Fruit fly (Drosophila melanogaster) whole organism, embryonic: ENCODE results near the gene cana.

Experiments used
- ATbp ChIP-seq: fragments of 200-800 bp; sonication (Bioruptor generic); optimal IDR thresholded peaks from 2 replicates; lab custom pipeline; 2017; ENCODE audit warnings: missing biosample characterization, mild to moderate bottlenecking, missing genetic modification characterization, missing genetic modification reagents
- BEAF-32 ChIP-seq: fragments of 200-800 bp; sonication (Bioruptor generic); optimal IDR thresholded peaks from 3 replicates; lab custom pipeline; 2017; ENCODE audit warnings: missing biosample characterization, missing genetic modification characterization, mild to moderate bottlenecking, moderate library complexity, missing genetic modification reagents
- CG10267 ChIP-seq: fragments of 200-800 bp; sonication (Bioruptor generic); optimal IDR thresholded peaks from 2 replicates; lab custom pipeline; 2018; ENCODE audit warnings: missing biosample characterization, mild to moderate bottlenecking, missing genetic modification characterization, moderate library complexity
- CG10366 ChIP-seq: fragments of 200-800 bp; sonication (Bioruptor generic); IDR thresholded peaks from 2 replicates; pipeline ENCODE4 v1.3.6; 2022; ENCODE audit warnings: missing biosample characterization, missing genetic modification characterization
- CG11093 ChIP-seq: fragments of 200-800 bp; sonication (Bioruptor generic); IDR thresholded peaks from 3 replicates; pipeline ENCODE4 v1.3.6; 2022; ENCODE audit warnings: missing biosample characterization, missing genetic modification characterization
- CG11504 ChIP-seq: fragments of 200-800 bp; sonication (Bioruptor generic); optimal IDR thresholded peaks from 3 replicates; lab custom pipeline; 2019; ENCODE audit warnings: missing biosample characterization, mild to moderate bottlenecking, missing genetic modification characterization, moderate library complexity
- CG11695 ChIP-seq: fragments of 200-800 bp; sonication (Bioruptor generic); IDR thresholded peaks from 3 replicates; pipeline ENCODE4 v1.3.6; 2022; ENCODE audit warnings: missing biosample characterization, missing genetic modification characterization
- CG14014 ChIP-seq: fragments of 200-800 bp; sonication (Bioruptor generic); IDR thresholded peaks from 2 replicates; pipeline ENCODE4 v1.3.6; 2022; ENCODE audit warnings: missing biosample characterization, missing genetic modification characterization
- CG16863 ChIP-seq: fragments of 200-800 bp; sonication (Bioruptor generic); optimal IDR thresholded peaks from 3 replicates; lab custom pipeline; 2016; ENCODE audit warnings: missing biosample characterization, missing genetic modification characterization
- CG17912 ChIP-seq: fragments of 200-800 bp; sonication (Bioruptor generic); optimal IDR thresholded peaks from 2 replicates; lab custom pipeline; 2018; ENCODE audit warnings: missing biosample characterization, mild to moderate bottlenecking, missing genetic modification characterization
- CG18599 ChIP-seq: fragments of 200-800 bp; sonication (Bioruptor generic); optimal IDR thresholded peaks from 3 replicates; lab custom pipeline; 2017; ENCODE audit warnings: missing biosample characterization, missing genetic modification characterization, mild to moderate bottlenecking, moderate library complexity, missing genetic modification reagents
- CG2129 ChIP-seq: fragments of 200-800 bp; sonication (Bioruptor generic); IDR thresholded peaks from 2 replicates; pipeline ENCODE4 v1.3.6; 2022; ENCODE audit warnings: missing biosample characterization, missing genetic modification characterization; ENCODE audit not compliant: partially characterized antibody
- CG2199 ChIP-seq: fragments of 200-800 bp; sonication (Bioruptor generic); IDR thresholded peaks from 3 replicates; pipeline ENCODE4 v1.3.6; 2022; ENCODE audit warnings: missing biosample characterization, missing genetic modification characterization
- CG30431 ChIP-seq: fragments of 200-800 bp; sonication (Bioruptor generic); optimal IDR thresholded peaks from 2 replicates; lab custom pipeline; 2017; ENCODE audit warnings: missing biosample characterization, missing genetic modification characterization
- CG3726 ChIP-seq: fragments of 200-800 bp; sonication (Bioruptor generic); IDR thresholded peaks from 3 replicates; pipeline ENCODE4, ENCODE4 v1.3.6; 2022; ENCODE audit warnings: missing biosample characterization, missing genetic modification characterization
- CG6272 ChIP-seq: fragments of 200-800 bp; sonication (Bioruptor generic); IDR thresholded peaks from 2 replicates; pipeline ENCODE4 v1.3.6; 2022; ENCODE audit warnings: missing biosample characterization, missing genetic modification characterization
- CG7745 ChIP-seq: fragments of 200-800 bp; sonication (Bioruptor generic); optimal IDR thresholded peaks from 2 replicates; lab custom pipeline; 2018; ENCODE audit warnings: missing biosample characterization, mild to moderate bottlenecking, missing genetic modification characterization, moderate library complexity
- CG7987 ChIP-seq: fragments of 200-800 bp; sonication (Bioruptor generic); optimal IDR thresholded peaks from 2 replicates; lab custom pipeline; 2018; ENCODE audit warnings: missing biosample characterization, mild to moderate bottlenecking, missing genetic modification characterization, moderate library complexity
- D19A ChIP-seq: fragments of 200-800 bp; optimal IDR thresholded peaks from 3 replicates; lab custom pipeline; 2019; ENCODE audit warnings: missing biosample characterization, mild to moderate bottlenecking, missing genetic modification characterization, moderate library complexity
- Deaf1 ChIP-seq: fragments of 200-800 bp; optimal IDR thresholded peaks from 3 replicates; lab custom pipeline; 2019; ENCODE audit warnings: missing biosample characterization, mild to moderate bottlenecking, missing genetic modification characterization, moderate library complexity
- Dek ChIP-seq: fragments of 200-800 bp; sonication (Bioruptor generic); optimal IDR thresholded peaks from 3 replicates; lab custom pipeline; 2019; ENCODE audit warnings: missing biosample characterization, mild to moderate bottlenecking, missing genetic modification characterization, moderate library complexity
- Fer1 ChIP-seq: fragments of 200-800 bp; sonication (Bioruptor generic); optimal IDR thresholded peaks from 2 replicates; lab custom pipeline; 2017; ENCODE audit warnings: missing biosample characterization, mild to moderate bottlenecking, missing genetic modification characterization
- Fer3 ChIP-seq: fragments of 200-800 bp; sonication (Bioruptor generic); optimal IDR thresholded peaks from 2 replicates; lab custom pipeline; 2018; ENCODE audit warnings: missing biosample characterization, mild to moderate bottlenecking, missing genetic modification characterization, moderate library complexity
- HLH3B ChIP-seq: fragments of 200-800 bp; sonication (Bioruptor generic); IDR thresholded peaks from 2 replicates; pipeline ENCODE4 v1.3.6; 2022; ENCODE audit warnings: missing biosample characterization, missing genetic modification characterization
- HLHmδ ChIP-seq: fragments of 200-800 bp; sonication (Bioruptor generic); optimal IDR thresholded peaks from 2 replicates; lab custom pipeline; 2018; ENCODE audit warnings: missing biosample characterization, mild to moderate bottlenecking, missing genetic modification characterization, moderate library complexity
- HmgZ ChIP-seq: fragments of 200-800 bp; sonication (Bioruptor generic); optimal IDR thresholded peaks from 2 replicates; lab custom pipeline; 2018; ENCODE audit warnings: missing biosample characterization, mild to moderate bottlenecking, missing genetic modification characterization
- Hr39 ChIP-seq: fragments of >200 bp; optimal IDR thresholded peaks from 2 replicates; lab custom pipeline; 2017
- Med ChIP-seq: fragments of 200-800 bp; sonication (Bioruptor generic); peaks from one replicate; lab custom pipeline; 2016; ENCODE audit warnings: missing biosample characterization, missing genetic modification characterization, mild to moderate bottlenecking, inconsistent platforms, moderate library complexity
- Mes4 ChIP-seq: fragments of 200-800 bp; sonication (Bioruptor generic); optimal IDR thresholded peaks from 2 replicates; lab custom pipeline; 2016; ENCODE audit warnings: missing biosample characterization, missing genetic modification characterization
- Oaz ChIP-seq: fragments of 200-800 bp; sonication (Bioruptor generic); IDR thresholded peaks from 2 replicates; pipeline ENCODE4 v1.3.6; 2022; ENCODE audit warnings: missing biosample characterization, missing genetic modification characterization
- Sox100B ChIP-seq: fragments of 200-800 bp; sonication (Bioruptor generic); optimal IDR thresholded peaks from 3 replicates; lab custom pipeline; 2018; ENCODE audit warnings: missing biosample characterization, mild to moderate bottlenecking, missing genetic modification characterization
- YL-1 ChIP-seq: fragments of 200-800 bp; sonication (Bioruptor generic); optimal IDR thresholded peaks from 3 replicates; lab custom pipeline; 2017; ENCODE audit warnings: missing biosample characterization, mild to moderate bottlenecking, missing genetic modification characterization
- abd-A ChIP-seq: fragments of 200-800 bp; sonication (Bioruptor generic); optimal IDR thresholded peaks from 3 replicates; lab custom pipeline; 2019; ENCODE audit warnings: missing biosample characterization, mild to moderate bottlenecking, missing genetic modification characterization, moderate library complexity
- ara ChIP-seq: fragments of 200-800 bp; sonication (Bioruptor generic); IDR thresholded peaks from 2 replicates; pipeline ENCODE4 v1.3.6; 2022; ENCODE audit warnings: missing biosample characterization, missing genetic modification characterization
- caup ChIP-seq: fragments of 200-800 bp; sonication (Bioruptor generic); optimal IDR thresholded peaks from 3 replicates; lab custom pipeline; 2017; ENCODE audit warnings: missing biosample characterization, mild to moderate bottlenecking, missing genetic modification characterization, moderate library complexity; ENCODE audit not compliant: severe bottlenecking
- chinmo ChIP-seq: fragments of 200-800 bp; sonication (Bioruptor generic); IDR thresholded peaks from 4 replicates; pipeline ENCODE4 v1.3.6; 2022; ENCODE audit warnings: missing biosample characterization, missing genetic modification characterization; ENCODE audit not compliant: partially characterized antibody
- corto ChIP-seq: fragments of 200-800 bp; sonication (Bioruptor generic); optimal IDR thresholded peaks from 2 replicates; lab custom pipeline; 2016; ENCODE audit warnings: missing biosample characterization, mild to moderate bottlenecking, missing genetic modification characterization, moderate library complexity
- da ChIP-seq: fragments of 200-800 bp; sonication (Bioruptor generic); optimal IDR thresholded peaks from 2 replicates; lab custom pipeline; 2016; ENCODE audit warnings: missing biosample characterization, missing genetic modification characterization
- dm ChIP-seq: fragments of 200-800 bp; sonication (Bioruptor generic); optimal IDR thresholded peaks from 3 replicates; lab custom pipeline; 2016; ENCODE audit warnings: missing biosample characterization, missing genetic modification characterization
- gfzf ChIP-seq: fragments of 200-800 bp; sonication (Bioruptor generic); optimal IDR thresholded peaks from 2 replicates; lab custom pipeline; 2016; ENCODE audit warnings: missing biosample characterization, mild to moderate bottlenecking, missing genetic modification characterization, moderate library complexity
- jing ChIP-seq: fragments of 200-800 bp; sonication (Bioruptor generic); optimal IDR thresholded peaks from 2 replicates; lab custom pipeline; 2018; ENCODE audit warnings: missing biosample characterization, mild to moderate bottlenecking, missing genetic modification characterization
- jumu ChIP-seq: fragments of 200-800 bp; sonication (Bioruptor generic); optimal IDR thresholded peaks from 3 replicates; lab custom pipeline; 2016; ENCODE audit warnings: missing biosample characterization, missing genetic modification characterization
- row ChIP-seq: fragments of 200-800 bp; sonication (Bioruptor generic); IDR thresholded peaks from 3 replicates; pipeline ENCODE4 v1.3.6; 2022; ENCODE audit warnings: missing biosample characterization, missing genetic modification characterization
- sens ChIP-seq: fragments of 200-800 bp; sonication (Bioruptor generic); peaks from one replicate; lab custom pipeline; 2016; ENCODE audit warnings: missing biosample characterization, missing genetic modification characterization
- slbo ChIP-seq: fragments of 200-800 bp; sonication (Bioruptor generic); IDR thresholded peaks from 2 replicates; pipeline ENCODE4 v1.3.6; 2022; ENCODE audit warnings: missing biosample characterization, missing genetic modification characterization
- trem ChIP-seq: fragments of 200-800 bp; optimal IDR thresholded peaks from 3 replicates; lab custom pipeline; 2019; ENCODE audit warnings: missing biosample characterization, mild to moderate bottlenecking, missing genetic modification characterization, moderate library complexity
- usp ChIP-seq: fragments of >200 bp; optimal IDR thresholded peaks from 2 replicates; lab custom pipeline; 2017; ENCODE audit warnings: missing biosample characterization, missing genetic modification characterization
- vnd ChIP-seq: fragments of 200-800 bp; sonication (Bioruptor generic); IDR thresholded peaks from 3 replicates; pipeline ENCODE4 v1.3.6; 2022; ENCODE audit warnings: missing biosample characterization, missing genetic modification characterization; ENCODE audit not compliant: partially characterized antibody

The cana gene

dm6 chr2L:11249376-11249775 is 20.2 kb upstream of the cana start (continued):
- TF ChIP-seq Fer1 (GFP tag; lab: Kevin White, UChicago) (no peak), CG11093 (no peak), Fer3 (tag; lab: Kevin White, UChicago) (no peak), HLH3B (GFP tag; lab: Robert Waterston, UW) (no peak), row (GFP tag; lab: Robert Waterston, UW) (no peak), CG2199 (GFP tag; lab: Robert Waterston, UW) (no peak), CG16863 (GFP tag; lab: Kevin White, UChicago) (no peak), slbo (GFP tag; lab: Robert Waterston, UW) (no peak), dm (GFP tag; lab: Kevin White, UChicago) (no peak), ATbp (GFP tag; lab: Kevin White, UChicago) (no peak), jing (GFP tag; lab: Kevin White, UChicago) (no peak), CG6272 (GFP tag; lab: Robert Waterston, UW) (no peak), Med (GFP tag; lab: Kevin White, UChicago) (no peak), CG7745 (no peak), Hr39 (peak; percentile 61), abd-A (tag; lab: Kevin White, UChicago) (peak; percentile 69), CG7987 (GFP tag; lab: Kevin White, UChicago) (no peak), Dek (tag; lab: Kevin White, UChicago) (no peak), HmgZ (no peak), CG30431 (no peak), CG11695 (GFP tag; lab: Robert Waterston, UW) (no peak), ara (no peak), Deaf1 (tag; lab: Kevin White, UChicago) (peak; percentile 20), chinmo (GFP tag; lab: Robert Waterston, UW) (no peak)

dm6 chr2L:11251181-11251580 is 18.4 kb upstream of the cana start:
- TF ChIP-seq sens (peak; percentile 62), D19A (tag; lab: Kevin White, UChicago) (peak; percentile 66), CG3726 (GFP tag; lab: Robert Waterston, UW) (no peak), CG17912 (GFP tag; lab: Kevin White, UChicago) (no peak), CG18599 (GFP tag; lab: Kevin White, UChicago) (peak; percentile 29), CG2129 (GFP tag; lab: Robert Waterston, UW) (no peak), CG10267 (tag; lab: Kevin White, UChicago) (no peak)

- TF ChIP-seq CG11504 (tag; lab: Kevin White, UChicago) (no peak), vnd (GFP tag; lab: Robert Waterston, UW) (peak; percentile 88), da (GFP tag; lab: Kevin White, UChicago) (peak; percentile 27), trem (peak; percentile 48), Sox100B (GFP tag; lab: Kevin White, UChicago) (peak; percentile 35), gfzf (GFP tag; lab: Kevin White, UChicago) (peak; percentile 33), CG11093 (no peak), caup (GFP tag; lab: Kevin White, UChicago) (no peak), CG7987 (GFP tag; lab: Kevin White, UChicago) (peak; percentile 24), jumu (peak; percentile 70), CG10366 (GFP tag; lab: Robert Waterston, UW) (no peak; the same call in 1 of the 2 replicates), corto (GFP tag; lab: Kevin White, UChicago) (no peak), BEAF-32 (peak; percentile 81), Mes4 (GFP tag; lab: Kevin White, UChicago) (no peak), YL-1 (GFP tag; lab: Kevin White, UChicago) (no peak), HLHmδ (GFP tag; lab: Kevin White, UChicago) (no peak), CG14014 (GFP tag; lab: Robert Waterston, UW) (no peak), Oaz (GFP tag; lab: Robert Waterston, UW) (no peak), usp (no peak)
Measured at dm6 chr2L:11268933-11269631, 498 bp upstream of the cana start, which contains the start of gene cmet. Gene cmet, minus strand, starts transcription at chr2L:11269002.
